Fruit fly (Drosophila melanogaster) whole organism, wandering third instar larva: ENCODE results near the gene Gr93b.

Experiments
- Abd-B ChIP-seq: fragments of >200 bp; optimal IDR thresholded peaks from 2 replicates; lab custom pipeline; 2017; ENCODE audit warnings: missing biosample characterization, missing genetic modification characterization
- CG32264 ChIP-seq: fragments of 200-800 bp; sonication (Bioruptor generic); optimal IDR thresholded peaks from 2 replicates; lab custom pipeline; 2016; ENCODE audit warnings: missing biosample characterization, missing genetic modification characterization
- CrebA ChIP-seq: fragments of 200-800 bp; sonication (Bioruptor generic); optimal IDR thresholded peaks from 2 replicates; lab custom pipeline; 2016; ENCODE audit warnings: missing biosample characterization, mild to moderate bottlenecking, missing genetic modification characterization, borderline replicate concordance
- Dif ChIP-seq: fragments of 200-275, 200-300 bp; sonication (Bioruptor generic); optimal IDR thresholded peaks from 2 replicates; lab custom pipeline; 2018; ENCODE audit warnings: missing biosample characterization, missing genetic modification characterization; ENCODE audit not compliant: partially characterized antibody
- GATAd ChIP-seq: sonication (Bioruptor generic); optimal IDR thresholded peaks from 2 replicates; lab custom pipeline; 2016; ENCODE audit warnings: missing biosample characterization, missing genetic modification characterization
- HLH106 ChIP-seq: fragments of 200-800 bp; optimal IDR thresholded peaks from 3 replicates; lab custom pipeline; 2019; ENCODE audit warnings: missing biosample characterization, mild to moderate bottlenecking, missing genetic modification characterization, moderate library complexity
- Hnf4 ChIP-seq: fragments of 200-800 bp; sonication (Bioruptor generic); optimal IDR thresholded peaks from 2 replicates; lab custom pipeline; 2016; ENCODE audit warnings: missing biosample characterization, mild to moderate bottlenecking, missing genetic modification characterization
- Hr78 ChIP-seq: fragments of >200 bp; optimal IDR thresholded peaks from 2 replicates; lab custom pipeline; 2017; ENCODE audit warnings: missing biosample characterization, missing genetic modification characterization
- Jra ChIP-seq: sonication (Bioruptor generic); optimal IDR thresholded peaks from 2 replicates; lab custom pipeline; 2016; ENCODE audit warnings: missing biosample characterization, missing genetic modification characterization
- Mio ChIP-seq: sonication (Bioruptor generic); optimal IDR thresholded peaks from 2 replicates; lab custom pipeline; 2016; ENCODE audit warnings: missing biosample characterization, missing genetic modification characterization
- Myc ChIP-seq: fragments of >200 bp; optimal IDR thresholded peaks from 2 replicates; lab custom pipeline; 2017
- N ChIP-seq: fragments of >200 bp; optimal IDR thresholded peaks from 2 replicates; lab custom pipeline; 2018; ENCODE audit warnings: missing biosample characterization, missing external identifiers, missing genetic modification characterization
- OdsH ChIP-seq: fragments of 200-800 bp; sonication (Bioruptor generic); optimal IDR thresholded peaks from 2 replicates; lab custom pipeline; 2016; ENCODE audit warnings: missing biosample characterization, mild to moderate bottlenecking, missing genetic modification characterization
- Rel ChIP-seq, 2 experiments: fragments of 200-800 bp; sonication (Bioruptor generic) in 1 of 2; optimal IDR thresholded peaks; 2 replicates in 1 of 2; 3 replicates in 1 of 2; lab custom pipeline; 2016 to 2019; ENCODE audit warnings: mild to moderate bottlenecking in 2 of 2, missing biosample characterization in 2 of 2, missing genetic modification characterization in 2 of 2, moderate library complexity in 1 of 2
- br ChIP-seq: fragments of 200-800 bp; sonication (Bioruptor generic); optimal IDR thresholded peaks from 2 replicates; lab custom pipeline; 2016; ENCODE audit warnings: missing biosample characterization, missing genetic modification characterization
- dl ChIP-seq, 2 experiments: fragments of 175-275, 200-275 bp in 1 of 2; fragments of 200-275 bp in 1 of 2; sonication (Bioruptor generic); optimal IDR thresholded peaks; lab custom pipeline; 2018; ENCODE audit warnings: mild to moderate bottlenecking in 2 of 2, missing biosample characterization in 2 of 2, missing genetic modification characterization in 2 of 2, moderate library complexity in 2 of 2; ENCODE audit not compliant: partially characterized antibody in 2 of 2, insufficient read depth in 1 of 2
- dmrt93B ChIP-seq: fragments of 200-800 bp; sonication (Bioruptor generic); optimal IDR thresholded peaks from 2 replicates; lab custom pipeline; 2018; ENCODE audit warnings: missing biosample characterization, mild to moderate bottlenecking, missing genetic modification characterization
- ey ChIP-seq: fragments of 200-800 bp; sonication (Bioruptor generic); optimal IDR thresholded peaks from 2 replicates; lab custom pipeline; 2016; ENCODE audit warnings: missing biosample characterization, missing genetic modification characterization
- foxo ChIP-seq, 2 experiments: fragments of 200-800 bp; sonication (Bioruptor generic); optimal IDR thresholded peaks; 2 replicates in 1 of 2; 3 replicates in 1 of 2; lab custom pipeline; 2016 to 2017; ENCODE audit warnings: missing biosample characterization in 2 of 2, missing genetic modification characterization in 2 of 2
- fru ChIP-seq: fragments of 200-800 bp; sonication (Bioruptor generic); optimal IDR thresholded peaks from 3 replicates; lab custom pipeline; 2016; ENCODE audit warnings: missing biosample characterization, mild to moderate bottlenecking, missing genetic modification characterization
- h ChIP-seq: fragments of 200-800 bp; sonication (Bioruptor generic); optimal IDR thresholded peaks from 3 replicates; lab custom pipeline; 2016; ENCODE audit warnings: missing biosample characterization, mild to moderate bottlenecking, missing genetic modification characterization
- jim ChIP-seq: fragments of 175-275, 200-325 bp; sonication (Bioruptor generic); optimal IDR thresholded peaks from 2 replicates; lab custom pipeline; 2016; ENCODE audit warnings: missing biosample characterization, mild to moderate bottlenecking, missing genetic modification characterization
- lola ChIP-seq: fragments of >200 bp; optimal IDR thresholded peaks from 2 replicates; lab custom pipeline; 2017; ENCODE audit warnings: missing biosample characterization, missing genetic modification characterization
- pan ChIP-seq: fragments of >200 bp; optimal IDR thresholded peaks from 2 replicates; lab custom pipeline; 2017
- psq ChIP-seq: fragments of 200-800 bp; sonication (Bioruptor generic); optimal IDR thresholded peaks from 3 replicates; lab custom pipeline; 2017; ENCODE audit warnings: missing biosample characterization, mild to moderate bottlenecking, missing genetic modification characterization, moderate library complexity
- rgr ChIP-seq: fragments of 200-800 bp; sonication (Bioruptor generic); optimal IDR thresholded peaks from 3 replicates; lab custom pipeline; 2016; ENCODE audit warnings: missing biosample characterization, mild to moderate bottlenecking, missing genetic modification characterization
- sage ChIP-seq: fragments of 200-800 bp; sonication (Bioruptor generic); optimal IDR thresholded peaks from 2 replicates; lab custom pipeline; 2016; ENCODE audit warnings: missing biosample characterization, mild to moderate bottlenecking, missing genetic modification characterization
- usp ChIP-seq: fragments of >200 bp; optimal IDR thresholded peaks from 2 replicates; lab custom pipeline; 2017; ENCODE audit warnings: missing biosample characterization, missing genetic modification characterization
- woc ChIP-seq: sonication (Bioruptor generic); optimal IDR thresholded peaks from 2 replicates; lab custom pipeline; 2016; ENCODE audit warnings: missing biosample characterization, mild to moderate bottlenecking, missing genetic modification characterization

The Gr93b gene

dm6 chr3R:21848271-21848670 is 4.7 kb upstream of the Gr93b start:
- TF ChIP-seq jim (GFP tag; lab: Kevin White, UChicago) (no peak), GATAd (GFP tag; lab: Kevin White, UChicago) (no peak), Hr78 (no peak), lola (GFP tag; lab: Kevin White, UChicago) (no peak), HLH106 (no peak), CrebA (no peak), dmrt93B (GFP tag; lab: Kevin White, UChicago) (no peak), Abd-B (GFP tag; lab: Kevin White, UChicago) (no peak), ey (GFP tag; lab: Kevin White, UChicago) (no peak), Hnf4 (GFP tag; lab: Kevin White, UChicago) (no peak), pan (lab: Kevin White, UChicago) (no peak), Myc (lab: Kevin White, UChicago) (no peak), Dif (GFP tag; lab: Kevin White, UChicago) (no peak), Jra (GFP tag; lab: Kevin White, UChicago) (no peak), foxo (GFP tag; optimal IDR thresholded peaks at IDR 0.05; lab: Kevin White, UChicago) (no peak), Mio (GFP tag; lab: Kevin White, UChicago) (no peak), fru (no peak), sage (GFP tag; lab: Kevin White, UChicago) (no peak), br (no peak), rgr (GFP tag; lab: Kevin White, UChicago) (no peak)

dm6 chr3R:21847438-21847837 is 3.9 kb upstream of the Gr93b start:
- no peak for TF ChIP-seq rgr (GFP tag; lab: Kevin White, UChicago)
- no peak for TF ChIP-seq Rel (GFP tag; optimal IDR thresholded peaks at IDR 0.05; lab: Kevin White, UChicago)
- TF ChIP-seq Rel (tag; optimal IDR thresholded peaks at IDR 0.05; lab: Kevin White, UChicago), result peak; percentile 92

dm6 chr3R:21846559-21846958 is 3.0 kb upstream of the Gr93b start, which contains the start of gene Gr93d:
Gene Gr93d, minus strand, starts transcription at chr3R:21846659.
- no peak for TF ChIP-seq lola (GFP tag; lab: Kevin White, UChicago)
- TF ChIP-seq OdsH (GFP tag; lab: Kevin White, UChicago), result no peak
- TF ChIP-seq br, result no peak
- no peak for TF ChIP-seq sage (GFP tag; lab: Kevin White, UChicago)
- TF ChIP-seq N, result no peak
- TF ChIP-seq dmrt93B (GFP tag; lab: Kevin White, UChicago), result no peak

DNA sequence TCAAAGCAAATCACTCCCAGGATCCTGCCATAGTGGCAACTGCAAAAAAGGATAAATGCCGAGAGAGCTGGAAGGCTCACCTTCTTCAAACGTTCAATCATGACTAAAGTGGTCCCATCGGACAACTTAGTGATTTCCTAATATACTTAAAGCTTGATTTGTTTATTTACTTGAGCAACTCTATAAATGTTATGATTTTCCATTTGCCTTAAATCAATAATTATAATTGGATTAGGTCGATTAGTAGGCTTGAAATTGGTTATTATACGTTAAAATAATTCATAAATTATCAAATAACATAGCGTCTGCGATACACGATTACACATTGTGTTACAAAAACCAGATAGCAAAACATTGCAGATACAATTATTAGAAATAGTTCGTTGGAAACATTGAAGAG is 1.6 kb upstream of the Gr93b start, which contains the start of gene Gr93c:
Gr93c (minus strand) TSS at position 101 of the 400 bp plus-strand sequence.
- TF ChIP-seq usp (GFP tag; lab: Kevin White, UChicago) (no peak), jim (GFP tag; lab: Kevin White, UChicago) (no peak), woc (GFP tag; lab: Kevin White, UChicago) (no peak), dl (GFP tag; optimal IDR thresholded peaks at IDR 0.05; lab: Kevin White, UChicago; ENCODE audit: insufficient read depth in 1 of 2, partially characterized antibody in 2 of 2) (no peak), foxo (GFP tag; optimal IDR thresholded peaks at IDR 0.05; lab: Kevin White, UChicago) (no peak), sage (GFP tag; lab: Kevin White, UChicago) (no peak), Hr78 (no peak), Dif (GFP tag; lab: Kevin White, UChicago) (no peak), CG32264 (GFP tag; lab: Kevin White, UChicago) (no peak), h (GFP tag; lab: Kevin White, UChicago) (no peak), N (no peak), lola (GFP tag; lab: Kevin White, UChicago) (no peak), Mio (GFP tag; lab: Kevin White, UChicago) (no peak), HLH106 (no peak), rgr (GFP tag; lab: Kevin White, UChicago) (no peak), Jra (GFP tag; lab: Kevin White, UChicago) (no peak), psq (no peak), pan (lab: Kevin White, UChicago) (no peak), ey (GFP tag; lab: Kevin White, UChicago) (no peak)
- TF ChIP-seq, all 38 proteins: peak for 0

- TF ChIP-seq foxo (GFP tag; optimal IDR thresholded peaks at IDR 0.05; lab: Kevin White, UChicago), result peak in 1 of 2 experiments; percentile 0
- no peak for TF ChIP-seq CrebA
- TF ChIP-seq h (GFP tag; lab: Kevin White, UChicago), result no peak
- TF ChIP-seq, all 38 proteins: peak for 1
Measured at dm6 chr3R:21841474-21842376, 1.8 kb downstream of the Gr93b start.
